Worm (Caenorhabditis elegans): Measurements from ENCODE around the gene ser-1.

Gene ser-1

DNA sequence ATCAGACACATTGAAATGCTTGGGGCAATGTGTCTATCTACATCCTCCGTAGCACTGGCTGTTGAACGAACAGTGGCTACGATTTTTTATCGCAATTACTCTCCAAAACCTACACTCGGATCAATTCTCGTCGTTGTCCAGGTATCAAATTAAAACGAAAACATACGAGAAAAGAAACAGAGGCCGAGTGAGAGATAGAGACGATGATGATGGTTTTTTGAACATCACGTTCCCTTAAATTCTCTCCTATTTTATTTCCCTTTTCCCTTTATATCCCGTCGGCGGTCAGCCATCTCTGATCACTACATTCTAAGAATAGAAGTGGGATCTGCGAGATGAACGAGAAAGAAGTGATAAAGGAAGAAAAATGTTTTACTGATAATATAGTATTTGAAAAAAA lies 20.2 kb upstream of the ser-1 start (continued):
- TF ChIP-seq hlh-11 (tag; optimal IDR thresholded peaks at IDR 0.05) (peak; percentile 5), aha-1 (tag) (peak; percentile 69), nhr-10 (tag; optimal IDR thresholded peaks at IDR 0.05) (no peak), mdl-1 (tag; optimal IDR thresholded peaks at IDR 0.05) (peak in 1 of 2 experiments; percentile 52), pha-4 (GFP tag; IDR thresholded peaks at IDR 0.05) (no peak), pha-4 (tag; optimal IDR thresholded peaks at IDR 0.05) (no peak), lin-39 (tag; optimal IDR thresholded peaks at IDR 0.05) (no peak), Y48G9A.11 (GFP tag; IDR thresholded peaks at IDR 0.05) (no peak), unc-39 (tag; optimal IDR thresholded peaks at IDR 0.05) (no peak), mdt-29 (GFP tag; IDR thresholded peaks at IDR 0.05) (no peak), saeg-2 (GFP tag; IDR thresholded peaks at IDR 0.05) (no peak), egl-27 (tag; optimal IDR thresholded peaks at IDR 0.05) (no peak), nhr-48 (tag; optimal IDR thresholded peaks at IDR 0.05) (no peak), nhr-28 (tag; optimal IDR thresholded peaks at IDR 0.05) (peak; percentile 41), egl-43 (GFP tag; IDR thresholded peaks at IDR 0.05) (no peak), nhr-41 (GFP tag; IDR thresholded peaks at IDR 0.05) (no peak)

ce11 chrX:16560895-16561294 lies 18.6 kb upstream of the ser-1 start:
- no peak for TF ChIP-seq nhr-76 (tag; optimal IDR thresholded peaks at IDR 0.05)
- TF ChIP-seq attf-4 (tag; optimal IDR thresholded peaks at IDR 0.05) = no peak
- no peak for TF ChIP-seq snpc-4 (tag; optimal IDR thresholded peaks at IDR 0.05)
- TF ChIP-seq mxl-2 (GFP tag; conservative IDR thresholded peaks at IDR 0.05) = no peak
- TF ChIP-seq R02D3.7 (tag; optimal IDR thresholded peaks at IDR 0.05) = no peak
- no peak for TF ChIP-seq nhr-111 (GFP tag; optimal IDR thresholded peaks at IDR 0.05)
- TF ChIP-seq fos-1 (tag; optimal IDR thresholded peaks at IDR 0.05) = no peak
- no peak for TF ChIP-seq snpc-1.2 (GFP tag; IDR thresholded peaks at IDR 0.05)
- TF ChIP-seq vab-7 (GFP tag; IDR thresholded peaks at IDR 0.05) = no peak
- TF ChIP-seq daf-16 (GFP tag; optimal IDR thresholded peaks at IDR 0.05) = no peak
- no peak for TF ChIP-seq daf-16 (tag; optimal IDR thresholded peaks at IDR 0.05)
- TF ChIP-seq dmd-9 (GFP tag; IDR thresholded peaks at IDR 0.05) = no peak
- TF ChIP-seq cey-2 (tag; optimal IDR thresholded peaks at IDR 0.05; ENCODE audit: borderline replicate concordance, insufficient read depth) = no peak
- no peak for TF ChIP-seq ZK546.5 (tag; optimal IDR thresholded peaks at IDR 0.05)
- no peak for TF ChIP-seq Y5F2A.4 (GFP tag; optimal IDR thresholded peaks at IDR 0.05)
- TF ChIP-seq mdl-1 (tag; optimal IDR thresholded peaks at IDR 0.05) = peak in 1 of 2 experiments; percentile 38
- no peak for TF ChIP-seq nhr-11 (tag; optimal IDR thresholded peaks at IDR 0.05)
- no peak for TF ChIP-seq daf-8 (GFP tag; IDR thresholded peaks at IDR 0.05)
- TF ChIP-seq lin-13 (GFP tag; optimal IDR thresholded peaks at IDR 0.05) = no peak
- no peak for TF ChIP-seq F26F4.8 (GFP tag; conservative IDR thresholded peaks at IDR 0.05)
- no peak for TF ChIP-seq dmd-6 (GFP tag; IDR thresholded peaks at IDR 0.05)
- no peak for TF ChIP-seq nhr-102 (tag; optimal IDR thresholded peaks at IDR 0.05)
- TF ChIP-seq nhr-28 (tag; optimal IDR thresholded peaks at IDR 0.05) = peak; percentile 30
- TF ChIP-seq hlh-30 (tag; optimal IDR thresholded peaks at IDR 0.05; ENCODE audit: insufficient read depth) = peak; percentile 25
- no peak for TF ChIP-seq lin-15B (tag; optimal IDR thresholded peaks at IDR 0.05)
- no peak for TF ChIP-seq Y48G9A.11 (GFP tag; IDR thresholded peaks at IDR 0.05)
- peak; percentile 15 for TF ChIP-seq mxl-3 (GFP tag; optimal IDR thresholded peaks at IDR 0.05)
- no peak for TF ChIP-seq egl-27 (tag; optimal IDR thresholded peaks at IDR 0.05)
- no peak for TF ChIP-seq daf-19 (GFP tag; conservative IDR thresholded peaks at IDR 0.05)
- no peak for TF ChIP-seq D1046.2 (GFP tag; IDR thresholded peaks at IDR 0.05)
- TF ChIP-seq hlh-11 (tag; optimal IDR thresholded peaks at IDR 0.05) = peak; percentile 34
- TF ChIP-seq hif-1 (tag; optimal IDR thresholded peaks at IDR 0.05) = no peak
- TF ChIP-seq unc-39 (tag; optimal IDR thresholded peaks at IDR 0.05) = no peak
- no peak for TF ChIP-seq php-3 (GFP tag; IDR thresholded peaks at IDR 0.05)
- no peak for TF ChIP-seq madf-9 (GFP tag; conservative IDR thresholded peaks at IDR 0.05)
- TF ChIP-seq tag-97 (GFP tag; IDR thresholded peaks at IDR 0.05) = no peak
- TF ChIP-seq ceh-62 (tag; optimal IDR thresholded peaks at IDR 0.05) = no peak
- no peak for TF ChIP-seq gei-8 (GFP tag; optimal IDR thresholded peaks at IDR 0.05)
- no peak for TF ChIP-seq dpl-1 (GFP tag; optimal IDR thresholded peaks at IDR 0.05)
- no peak for TF ChIP-seq mes-2 (tag; optimal IDR thresholded peaks at IDR 0.05; ENCODE audit: poor library complexity, severe bottlenecking)
- no peak for TF ChIP-seq nhr-10 (tag; optimal IDR thresholded peaks at IDR 0.05)
- no peak for TF ChIP-seq F37D6.2 (tag; optimal IDR thresholded peaks at IDR 0.05)

Data from whole organism, L4 larva.